Worm (Caenorhabditis elegans): ENCODE measurements around the gene K07F5.17.

- TF ChIP-seq nhr-237 (tag; optimal IDR thresholded peaks at IDR 0.05) (no peak), snpc-4 (tag; optimal IDR thresholded peaks at IDR 0.05) (no peak), ZK546.5 (tag; optimal IDR thresholded peaks at IDR 0.05) (no peak), unc-39 (tag; optimal IDR thresholded peaks at IDR 0.05) (no peak), ceh-28 (tag; optimal IDR thresholded peaks at IDR 0.05) (no peak), nhr-77 (tag; optimal IDR thresholded peaks at IDR 0.05) (no peak), nhr-28 (tag; optimal IDR thresholded peaks at IDR 0.05) (no peak), nhr-23 (tag; optimal IDR thresholded peaks at IDR 0.05) (no peak), lin-15B (tag; optimal IDR thresholded peaks at IDR 0.05) (no peak)
These were observed 13.5 kb downstream of the K07F5.17 start, which contains the start of gene K07F5.12 for ce11 chrIV:9855712-9856111.
